Fruit fly (Drosophila melanogaster): Measurements from ENCODE around the gene CG5290.

DNA sequence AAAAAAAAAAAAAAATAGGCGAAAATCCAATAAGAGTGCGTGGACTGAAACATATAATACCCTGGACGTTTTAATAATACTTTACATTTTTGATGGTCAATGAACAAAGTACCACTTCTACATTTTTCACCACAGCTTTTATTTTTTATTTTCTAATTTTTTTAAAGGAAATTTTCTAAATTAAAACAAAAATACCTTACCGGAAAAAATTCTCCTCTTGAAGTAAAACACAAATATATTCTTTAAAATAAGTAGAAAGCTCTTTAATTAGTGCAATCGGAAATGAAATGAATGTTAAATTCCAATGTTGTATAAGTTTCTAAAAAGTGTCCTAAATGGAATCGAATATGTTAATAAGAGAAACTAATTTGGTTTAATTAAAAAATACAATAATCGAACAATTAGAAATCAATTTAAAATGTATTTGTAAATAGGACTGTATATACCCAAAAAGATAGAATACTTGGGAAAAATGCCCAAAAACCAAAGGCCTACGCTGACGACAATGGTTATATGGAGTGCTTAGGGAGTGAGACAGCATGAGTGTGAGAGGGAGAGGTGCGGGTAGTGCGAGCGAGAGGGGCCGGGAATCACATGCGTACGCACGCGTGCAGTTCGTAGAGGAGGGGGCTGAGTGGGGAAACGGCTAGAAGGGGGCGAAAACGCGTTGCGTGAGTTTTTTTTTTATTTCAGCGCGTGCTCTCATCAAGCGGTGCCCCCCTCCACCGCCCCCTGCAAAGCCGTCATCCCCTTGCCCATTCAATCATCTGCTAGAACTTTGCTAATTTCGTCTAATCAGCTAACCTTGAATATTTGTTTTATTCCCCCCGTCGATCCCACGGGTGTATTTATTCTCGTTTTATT, 36.5 kb upstream of the CG5290 start:
- no peak for TF ChIP-seq dac (GFP tag; optimal IDR thresholded peaks at IDR 0.05)
- no peak for TF ChIP-seq Gug (GFP tag; IDR thresholded peaks at IDR 0.05)
- no peak for TF ChIP-seq CG11294 (GFP tag; IDR thresholded peaks at IDR 0.05)
- TF ChIP-seq CG9139 (GFP tag; optimal IDR thresholded peaks at IDR 0.05) = no peak
- TF ChIP-seq fd59A (GFP tag; optimal IDR thresholded peaks at IDR 0.05) = no peak
- TF ChIP-seq Lpt (GFP tag; optimal IDR thresholded peaks at IDR 0.05) = no peak
- TF ChIP-seq CG4318 (GFP tag; optimal IDR thresholded peaks at IDR 0.05) = no peak
- no peak for TF ChIP-seq CG3919 (GFP tag; optimal IDR thresholded peaks at IDR 0.05)
- TF ChIP-seq OdsH (GFP tag; optimal IDR thresholded peaks at IDR 0.05) = no peak
- TF ChIP-seq Eip93F (GFP tag; optimal IDR thresholded peaks at IDR 0.05) = no peak
- TF ChIP-seq spab (GFP tag; optimal IDR thresholded peaks at IDR 0.05) = no peak

Data from whole organism, prepupa.